Worm (Caenorhabditis elegans): ENCODE measurements around the gene ttr-51.

The ttr-51 gene

DNA sequence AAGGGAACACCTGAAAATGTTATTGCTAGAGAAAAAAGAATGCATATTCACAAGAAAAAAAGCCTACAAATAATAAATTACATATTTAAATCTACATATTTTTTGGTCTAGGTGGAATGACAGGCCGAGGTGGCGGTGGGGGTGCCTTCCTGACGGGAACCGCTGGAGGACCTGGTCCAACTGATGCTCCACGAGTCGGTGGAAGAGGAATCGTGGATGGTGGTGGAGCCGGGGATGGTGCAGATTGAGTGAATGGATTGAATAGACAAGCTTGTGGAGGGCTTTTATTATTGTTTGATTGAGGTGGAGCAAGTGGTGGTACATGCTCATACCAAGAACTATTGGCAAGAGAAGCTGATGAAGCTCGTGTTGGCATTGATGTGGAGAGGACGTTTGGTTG, 9.7 kb upstream of the ttr-51 start:
- TF ChIP-seq tab-1 (GFP tag; IDR thresholded peaks at IDR 0.05): no peak
- TF ChIP-seq ztf-29 (GFP tag; IDR thresholded peaks at IDR 0.05): no peak
- no peak for TF ChIP-seq cog-1 (tag; optimal IDR thresholded peaks at IDR 0.05)
- no peak for TF ChIP-seq ztf-23 (GFP tag; IDR thresholded peaks at IDR 0.05)
- TF ChIP-seq T22C8.4 (GFP tag; IDR thresholded peaks at IDR 0.05): no peak
- TF ChIP-seq flt-1 (GFP tag; IDR thresholded peaks at IDR 0.05): no peak

DNA sequence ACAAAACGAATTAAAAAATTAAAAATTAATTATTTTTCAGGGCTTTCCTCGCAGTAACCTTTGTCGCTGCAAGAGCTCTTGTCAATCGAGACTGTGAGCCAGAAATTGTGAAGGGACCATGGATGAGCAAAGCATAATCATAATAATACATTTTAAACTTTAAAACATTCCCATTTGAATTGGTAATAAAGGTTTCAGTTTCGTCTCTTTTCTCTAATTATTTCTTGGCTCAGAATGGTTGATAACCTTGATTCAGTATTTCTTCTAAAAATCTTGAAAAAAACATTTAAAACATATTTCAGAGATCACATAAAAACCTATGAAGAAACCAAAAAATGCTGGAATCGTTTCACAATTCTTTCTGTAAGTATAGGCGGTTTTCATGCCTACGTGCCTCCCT, 6.8 kb upstream of the ttr-51 start, which contains the start of gene JC8.16:
JC8.16 (plus strand) TSS at position 301 of the 400 bp plus-strand sequence.
- TF ChIP-seq cog-1 (tag; optimal IDR thresholded peaks at IDR 0.05): no peak
- no peak for TF ChIP-seq ref-1 (GFP tag; conservative IDR thresholded peaks at IDR 0.05)

ce11 chrIV:13255886-13256285, 3.8 kb upstream of the ttr-51 start, which contains the start of gene bus-12:
TSS of gene bus-12 (plus strand) at chrIV:13256186.
- TF ChIP-seq klf-2 (GFP tag; conservative IDR thresholded peaks at IDR 0.05) (no peak), ref-1 (GFP tag; conservative IDR thresholded peaks at IDR 0.05) (no peak), ztf-23 (GFP tag; IDR thresholded peaks at IDR 0.05) (no peak), T22C8.4 (GFP tag; IDR thresholded peaks at IDR 0.05) (no peak), ztf-29 (GFP tag; IDR thresholded peaks at IDR 0.05) (no peak), flt-1 (GFP tag; IDR thresholded peaks at IDR 0.05) (no peak), tab-1 (GFP tag; IDR thresholded peaks at IDR 0.05) (no peak), med-1 (GFP tag; optimal IDR thresholded peaks at IDR 0.05; ENCODE audit: insufficient read depth) (no peak), cog-1 (tag; optimal IDR thresholded peaks at IDR 0.05) (no peak)

ce11 chrIV:13253841-13254240, 1.7 kb upstream of the ttr-51 start, which contains the start of gene ttr-45:
TSS of gene ttr-45 (plus strand) at chrIV:13254225.
- TF ChIP-seq klf-2 (GFP tag; conservative IDR thresholded peaks at IDR 0.05) (no peak), ref-1 (GFP tag; conservative IDR thresholded peaks at IDR 0.05) (no peak), ztf-23 (GFP tag; IDR thresholded peaks at IDR 0.05) (no peak), tab-1 (GFP tag; IDR thresholded peaks at IDR 0.05) (no peak), flt-1 (GFP tag; IDR thresholded peaks at IDR 0.05) (no peak), cog-1 (tag; optimal IDR thresholded peaks at IDR 0.05) (no peak), ztf-29 (GFP tag; IDR thresholded peaks at IDR 0.05) (no peak), med-1 (GFP tag; optimal IDR thresholded peaks at IDR 0.05; ENCODE audit: insufficient read depth) (no peak), T22C8.4 (GFP tag; IDR thresholded peaks at IDR 0.05) (no peak)

- no peak for TF ChIP-seq T22C8.4 (GFP tag; IDR thresholded peaks at IDR 0.05)
- no peak for TF ChIP-seq cog-1 (tag; optimal IDR thresholded peaks at IDR 0.05)
- no peak for TF ChIP-seq ref-1 (GFP tag; conservative IDR thresholded peaks at IDR 0.05)
- TF ChIP-seq tab-1 (GFP tag; IDR thresholded peaks at IDR 0.05): no peak
- TF ChIP-seq ztf-29 (GFP tag; IDR thresholded peaks at IDR 0.05): no peak
- no peak for TF ChIP-seq ztf-23 (GFP tag; IDR thresholded peaks at IDR 0.05)
- TF ChIP-seq klf-2 (GFP tag; conservative IDR thresholded peaks at IDR 0.05): no peak
- TF ChIP-seq flt-1 (GFP tag; IDR thresholded peaks at IDR 0.05): no peak
- no peak for TF ChIP-seq med-1 (GFP tag; optimal IDR thresholded peaks at IDR 0.05; ENCODE audit: insufficient read depth)
Observed at ce11 chrIV:13250243-13250642, 1.9 kb downstream of the ttr-51 start.

DNA sequence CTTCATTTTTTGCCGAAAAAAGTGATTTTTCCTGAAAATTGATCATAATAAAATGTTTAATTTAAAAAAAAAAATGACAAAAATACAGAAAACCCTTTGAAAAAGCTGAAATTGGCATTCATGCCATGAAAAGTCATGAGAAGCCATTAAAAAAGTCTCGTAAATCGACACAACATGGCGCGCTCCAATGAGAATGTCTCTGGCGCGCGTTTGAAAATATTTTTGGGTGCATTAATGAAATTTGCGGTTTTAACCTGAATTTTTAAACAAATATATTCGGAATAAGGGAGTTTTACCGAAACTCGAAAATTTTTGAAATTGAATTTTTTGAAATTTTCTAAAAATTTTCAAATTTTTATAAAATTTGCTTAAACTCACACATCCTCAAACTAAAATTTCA, 4.3 kb downstream of the ttr-51 start:
- TF ChIP-seq flt-1 (GFP tag; IDR thresholded peaks at IDR 0.05) (no peak), tab-1 (GFP tag; IDR thresholded peaks at IDR 0.05) (no peak), med-1 (GFP tag; optimal IDR thresholded peaks at IDR 0.05; ENCODE audit: insufficient read depth) (no peak)

ce11 chrIV:13246961-13247360, 5.2 kb downstream of the ttr-51 start, which contains the start of gene JC8.7:
TSS of gene JC8.7 (plus strand) at chrIV:13247261.
- TF ChIP-seq ztf-29 (GFP tag; IDR thresholded peaks at IDR 0.05) (no peak), ref-1 (GFP tag; conservative IDR thresholded peaks at IDR 0.05) (no peak), med-1 (GFP tag; optimal IDR thresholded peaks at IDR 0.05; ENCODE audit: insufficient read depth) (no peak), klf-2 (GFP tag; conservative IDR thresholded peaks at IDR 0.05) (no peak), tab-1 (GFP tag; IDR thresholded peaks at IDR 0.05) (no peak), cog-1 (tag; optimal IDR thresholded peaks at IDR 0.05) (no peak), T22C8.4 (GFP tag; IDR thresholded peaks at IDR 0.05) (no peak), ztf-23 (GFP tag; IDR thresholded peaks at IDR 0.05) (no peak), flt-1 (GFP tag; IDR thresholded peaks at IDR 0.05) (no peak)

- no peak for TF ChIP-seq ztf-23 (GFP tag; IDR thresholded peaks at IDR 0.05)
- TF ChIP-seq flt-1 (GFP tag; IDR thresholded peaks at IDR 0.05): no peak
- no peak for TF ChIP-seq med-1 (GFP tag; optimal IDR thresholded peaks at IDR 0.05; ENCODE audit: insufficient read depth)
- no peak for TF ChIP-seq ref-1 (GFP tag; conservative IDR thresholded peaks at IDR 0.05)
Observed at ce11 chrIV:13244024-13244423, 8.1 kb downstream of the ttr-51 start, which contains the start of gene cox-11. TSS of gene cox-11 (plus strand) at chrIV:13244324.

ce11 chrIV:13243375-13243774, 8.7 kb downstream of the ttr-51 start, which contains the start of gene JC8.4:
TSS of gene JC8.4 (plus strand) at chrIV:13243675.
- TF ChIP-seq ref-1 (GFP tag; conservative IDR thresholded peaks at IDR 0.05) (no peak), flt-1 (GFP tag; IDR thresholded peaks at IDR 0.05) (no peak), klf-2 (GFP tag; conservative IDR thresholded peaks at IDR 0.05) (no peak), tab-1 (GFP tag; IDR thresholded peaks at IDR 0.05) (no peak), med-1 (GFP tag; optimal IDR thresholded peaks at IDR 0.05; ENCODE audit: insufficient read depth) (no peak), ztf-29 (GFP tag; IDR thresholded peaks at IDR 0.05) (no peak), ztf-23 (GFP tag; IDR thresholded peaks at IDR 0.05) (no peak), cog-1 (tag; optimal IDR thresholded peaks at IDR 0.05) (no peak), T22C8.4 (GFP tag; IDR thresholded peaks at IDR 0.05) (no peak)

DNA sequence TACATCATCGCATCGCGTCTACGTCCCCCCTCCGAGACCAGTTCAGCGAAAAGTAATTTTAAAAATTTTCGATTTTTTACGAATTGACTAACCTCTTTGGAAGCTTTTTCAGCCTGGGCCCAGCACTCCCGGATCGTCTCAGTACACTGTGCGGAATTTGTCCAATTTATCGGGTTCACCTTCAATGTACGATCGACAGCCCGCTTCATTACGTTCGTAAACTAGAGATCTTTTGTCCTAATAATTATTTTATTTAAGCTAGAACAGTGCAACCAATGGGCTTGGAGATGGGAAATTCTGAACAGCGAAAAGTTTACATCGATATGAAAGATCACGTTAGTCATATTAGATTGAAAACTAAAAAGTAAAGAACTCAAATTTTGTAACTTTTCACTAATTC, 10.8 kb downstream of the ttr-51 start:
- TF ChIP-seq flt-1 (GFP tag; IDR thresholded peaks at IDR 0.05) (no peak), med-1 (GFP tag; optimal IDR thresholded peaks at IDR 0.05; ENCODE audit: insufficient read depth) (no peak), cog-1 (tag; optimal IDR thresholded peaks at IDR 0.05) (no peak), ztf-23 (GFP tag; IDR thresholded peaks at IDR 0.05) (no peak), klf-2 (GFP tag; conservative IDR thresholded peaks at IDR 0.05) (no peak), T22C8.4 (GFP tag; IDR thresholded peaks at IDR 0.05) (no peak), ztf-29 (GFP tag; IDR thresholded peaks at IDR 0.05) (no peak), ref-1 (GFP tag; conservative IDR thresholded peaks at IDR 0.05) (no peak), tab-1 (GFP tag; IDR thresholded peaks at IDR 0.05) (no peak)
